Fruit fly (Drosophila melanogaster) whole organism, prepupa: ENCODE data around the gene CG12017.

ENCODE experiments used
- Blimp-1 ChIP-seq: fragments of 200-800 bp; sonication (Bioruptor generic); optimal IDR thresholded peaks from 3 replicates; lab custom pipeline; 2017; ENCODE audit warnings: missing biosample characterization, missing genetic modification characterization, mild to moderate bottlenecking, moderate library complexity, missing genetic modification reagents
- CG10631 ChIP-seq: fragments of 200-800 bp; sonication (Bioruptor generic); optimal IDR thresholded peaks from 2 replicates; lab custom pipeline; 2016; ENCODE audit warnings: missing biosample characterization, missing genetic modification characterization
- CG10669 ChIP-seq: fragments of 200-800 bp; sonication (Bioruptor generic); optimal IDR thresholded peaks from 3 replicates; lab custom pipeline; 2018; ENCODE audit warnings: missing biosample characterization, mild to moderate bottlenecking, missing genetic modification characterization, moderate library complexity
- CG11294 ChIP-seq: fragments of 200-800 bp; sonication (Bioruptor generic); IDR thresholded peaks from 2 replicates; pipeline ENCODE4 v1.3.6; 2022; ENCODE audit warnings: missing biosample characterization, missing genetic modification characterization
- CG11762 ChIP-seq: fragments of 200-800 bp; sonication (Bioruptor generic); optimal IDR thresholded peaks from 3 replicates; lab custom pipeline; 2016; ENCODE audit warnings: missing biosample characterization, missing genetic modification characterization; ENCODE audit not compliant: insufficient read depth
- CG16779 ChIP-seq: fragments of 200-800 bp; sonication (Bioruptor generic); optimal IDR thresholded peaks from 3 replicates; lab custom pipeline; 2017; ENCODE audit warnings: missing biosample characterization, mild to moderate bottlenecking, missing genetic modification characterization
- CG31627 ChIP-seq: fragments of 200-800 bp; sonication (Bioruptor generic); optimal IDR thresholded peaks from 3 replicates; lab custom pipeline; 2016; ENCODE audit warnings: missing biosample characterization, missing genetic modification characterization
- CG32006 ChIP-seq: fragments of 200-800 bp; sonication (Bioruptor generic); optimal IDR thresholded peaks from 3 replicates; lab custom pipeline; 2017; ENCODE audit warnings: missing biosample characterization, mild to moderate bottlenecking, missing genetic modification characterization
- CG34406 ChIP-seq: fragments of 200-800 bp; sonication (Bioruptor generic); optimal IDR thresholded peaks from 3 replicates; lab custom pipeline; 2016; ENCODE audit warnings: missing biosample characterization, missing genetic modification characterization
- CG4318 ChIP-seq: fragments of 200-800 bp; sonication (Bioruptor generic); optimal IDR thresholded peaks from 3 replicates; lab custom pipeline; 2017; ENCODE audit warnings: missing biosample characterization, mild to moderate bottlenecking, missing genetic modification characterization
- CG6276 ChIP-seq: fragments of 200-800 bp; sonication (Bioruptor generic); optimal IDR thresholded peaks from 2 replicates; lab custom pipeline; 2017; ENCODE audit warnings: missing biosample characterization, mild to moderate bottlenecking, missing genetic modification characterization
- CG6792 ChIP-seq: fragments of 200-800 bp; sonication (Bioruptor generic); optimal IDR thresholded peaks from 3 replicates; lab custom pipeline; 2016; ENCODE audit warnings: missing biosample characterization, missing genetic modification characterization
- CG7368 ChIP-seq: fragments of 200-800 bp; sonication (Bioruptor generic); optimal IDR thresholded peaks from 3 replicates; lab custom pipeline; 2016; ENCODE audit warnings: missing biosample characterization, missing genetic modification characterization
- CG8119 ChIP-seq: fragments of 200-800 bp; sonication (Bioruptor generic); IDR thresholded peaks from 3 replicates; pipeline ENCODE4 v1.3.6; 2022; ENCODE audit warnings: missing biosample characterization, missing genetic modification characterization
- CG8319 ChIP-seq: fragments of 200-800 bp; sonication (Bioruptor generic); optimal IDR thresholded peaks from 3 replicates; lab custom pipeline; 2016; ENCODE audit warnings: missing biosample characterization, missing genetic modification characterization
- CG9139 ChIP-seq: fragments of 200-800 bp; sonication (Bioruptor generic); optimal IDR thresholded peaks from 3 replicates; lab custom pipeline; 2017; ENCODE audit warnings: missing biosample characterization, mild to moderate bottlenecking, missing genetic modification characterization
- Eip75B ChIP-seq: fragments of 200-800 bp; sonication (Bioruptor generic); optimal IDR thresholded peaks from 3 replicates; lab custom pipeline; 2016; ENCODE audit warnings: missing biosample characterization, missing genetic modification characterization
- Eip78C ChIP-seq: fragments of 200-800 bp; sonication (Bioruptor generic); peaks from one replicate; lab custom pipeline; 2016; ENCODE audit warnings: missing biosample characterization, missing genetic modification characterization
- Eip93F ChIP-seq: fragments of 200-800 bp; sonication (Bioruptor generic); optimal IDR thresholded peaks from 2 replicates; lab custom pipeline; 2016; ENCODE audit warnings: missing biosample characterization, mild to moderate bottlenecking, missing genetic modification characterization
- Ets21C ChIP-seq: fragments of 200-800 bp; sonication (Bioruptor generic); optimal IDR thresholded peaks from 3 replicates; lab custom pipeline; 2016; ENCODE audit warnings: missing biosample characterization, missing genetic modification characterization
- Gug ChIP-seq: fragments of 200-800 bp; sonication (Bioruptor generic); IDR thresholded peaks from 2 replicates; pipeline ENCODE4 v1.3.6; 2022; ENCODE audit warnings: missing biosample characterization, missing genetic modification characterization
- Hr38 ChIP-seq: sonication (Bioruptor generic); optimal IDR thresholded peaks from 2 replicates; lab custom pipeline; 2016; ENCODE audit warnings: missing biosample characterization, missing genetic modification characterization
- Hr39 ChIP-seq: fragments of 200-800 bp; sonication (Bioruptor generic); optimal IDR thresholded peaks from 2 replicates; lab custom pipeline; 2016; ENCODE audit warnings: missing biosample characterization, missing genetic modification characterization
- Hr4 ChIP-seq: fragments of 200-800 bp; sonication (Bioruptor generic); optimal IDR thresholded peaks from 3 replicates; lab custom pipeline; 2016; ENCODE audit warnings: missing biosample characterization, missing genetic modification characterization
- Lpt ChIP-seq: fragments of 200-800 bp; sonication (Bioruptor generic); optimal IDR thresholded peaks from 3 replicates; lab custom pipeline; 2016; ENCODE audit warnings: missing biosample characterization, missing genetic modification characterization
- Met ChIP-seq: fragments of 200-800 bp; sonication (Bioruptor generic); optimal IDR thresholded peaks from 3 replicates; lab custom pipeline; 2016; ENCODE audit warnings: missing biosample characterization, missing genetic modification characterization
- Sox102F ChIP-seq: fragments of 200-800 bp; sonication (Bioruptor generic); optimal IDR thresholded peaks from 2 replicates; lab custom pipeline; 2016; ENCODE audit warnings: missing biosample characterization, mild to moderate bottlenecking, missing genetic modification characterization
- Sox14 ChIP-seq: fragments of 200-800 bp; sonication (Bioruptor generic); optimal IDR thresholded peaks from 3 replicates; lab custom pipeline; 2016; ENCODE audit warnings: missing biosample characterization, missing genetic modification characterization
- Sox15 ChIP-seq: fragments of 200-800 bp; sonication (Bioruptor generic); optimal IDR thresholded peaks from 3 replicates; lab custom pipeline; 2016; ENCODE audit warnings: missing biosample characterization, missing genetic modification characterization
- acj6 ChIP-seq: fragments of 200-800 bp; sonication (Bioruptor generic); optimal IDR thresholded peaks from 3 replicates; lab custom pipeline; 2016; ENCODE audit warnings: missing biosample characterization, missing genetic modification characterization
- dac ChIP-seq: fragments of 200-800 bp; sonication (Bioruptor generic); optimal IDR thresholded peaks from 2 replicates; lab custom pipeline; 2017; ENCODE audit warnings: missing biosample characterization, mild to moderate bottlenecking, missing genetic modification characterization
- dsx ChIP-seq: fragments of 200-800 bp; optimal IDR thresholded peaks from 3 replicates; lab custom pipeline; 2019; ENCODE audit warnings: missing biosample characterization, mild to moderate bottlenecking, missing genetic modification characterization, moderate library complexity; ENCODE audit not compliant: poor library complexity, severe bottlenecking
- esn ChIP-seq: fragments of 200-800 bp; sonication (Bioruptor generic); optimal IDR thresholded peaks from 2 replicates; lab custom pipeline; 2016; ENCODE audit warnings: missing biosample characterization, mild to moderate bottlenecking, missing genetic modification characterization, moderate library complexity
- fd59A ChIP-seq: fragments of 200-800 bp; sonication (Bioruptor generic); optimal IDR thresholded peaks from 2 replicates; lab custom pipeline; 2017; ENCODE audit warnings: missing biosample characterization, mild to moderate bottlenecking, missing genetic modification characterization, missing genetic modification reagents
- fkh ChIP-seq: fragments of 200-800 bp; sonication (Bioruptor generic); optimal IDR thresholded peaks from 3 replicates; lab custom pipeline; 2017; ENCODE audit warnings: missing biosample characterization, mild to moderate bottlenecking, missing genetic modification characterization, moderate library complexity
- lz ChIP-seq: fragments of 200-800 bp; sonication (Bioruptor generic); optimal IDR thresholded peaks from 3 replicates; lab custom pipeline; 2016; ENCODE audit warnings: missing biosample characterization, missing genetic modification characterization
- net ChIP-seq: fragments of 200-800 bp; sonication (Bioruptor generic); optimal IDR thresholded peaks from 3 replicates; lab custom pipeline; 2016; ENCODE audit warnings: missing biosample characterization, missing genetic modification characterization
- pdm3 ChIP-seq: fragments of 200-800 bp; sonication (Bioruptor generic); optimal IDR thresholded peaks from 3 replicates; lab custom pipeline; 2016; ENCODE audit warnings: missing biosample characterization, missing genetic modification characterization
- salr ChIP-seq, 2 experiments: fragments of 200-800 bp; sonication (Bioruptor generic); optimal IDR thresholded peaks; 3 replicates each; lab custom pipeline; 2016 to 2018; ENCODE audit warnings: missing biosample characterization in 2 of 2, missing genetic modification characterization in 2 of 2, mild to moderate bottlenecking in 1 of 2
- spab ChIP-seq: fragments of 200-800 bp; sonication (Bioruptor generic); optimal IDR thresholded peaks from 2 replicates; lab custom pipeline; 2017; ENCODE audit warnings: missing biosample characterization, mild to moderate bottlenecking, missing genetic modification characterization, missing genetic modification reagents
- ss ChIP-seq, 2 experiments: fragments of 200-800 bp; sonication (Bioruptor generic); optimal IDR thresholded peaks; 2 replicates in 1 of 2; 3 replicates in 1 of 2; lab custom pipeline; 2017 to 2018; ENCODE audit warnings: mild to moderate bottlenecking in 2 of 2, missing biosample characterization in 2 of 2, missing genetic modification characterization in 2 of 2, moderate library complexity in 1 of 2
- svp ChIP-seq: fragments of 200-800 bp; sonication (Bioruptor generic); peaks from one replicate; lab custom pipeline; 2016; ENCODE audit warnings: missing biosample characterization, missing genetic modification characterization
- topi ChIP-seq: fragments of 200-800 bp; sonication (Bioruptor generic); optimal IDR thresholded peaks from 3 replicates; lab custom pipeline; 2016; ENCODE audit warnings: missing biosample characterization, missing genetic modification characterization
- vri ChIP-seq: fragments of 200-800 bp; sonication (Bioruptor generic); optimal IDR thresholded peaks from 3 replicates; lab custom pipeline; 2016; ENCODE audit warnings: missing biosample characterization, mild to moderate bottlenecking, missing genetic modification characterization

The CG12017 gene

dm6 chr3L:3246378-3247129 lies 33.5 kb upstream of the CG12017 start (continued):
- TF ChIP-seq CG6792 (peak; percentile 87), CG11762 (peak; percentile 95), CG8119 (GFP tag; lab: Robert Waterston, UW) (peak; percentile 95), CG8319 (GFP tag; lab: Kevin White, UChicago) (peak; percentile 87), CG4318 (peak; percentile 6), Met (GFP tag; lab: Kevin White, UChicago) (peak; percentile 90), Hr4 (GFP tag; lab: Kevin White, UChicago) (peak; percentile 42), lz (peak; percentile 86), CG6276 (GFP tag; lab: Kevin White, UChicago) (peak; percentile 94), Eip93F (GFP tag; lab: Kevin White, UChicago) (peak; percentile 98), CG11294 (GFP tag; lab: Robert Waterston, UW) (peak; percentile 66), Blimp-1 (peak; percentile 94), pdm3 (GFP tag; lab: Kevin White, UChicago) (peak; percentile 78), esn (GFP tag; lab: Kevin White, UChicago) (peak; percentile 90), Sox14 (GFP tag; lab: Kevin White, UChicago) (peak; percentile 63), CG16779 (peak; percentile 99)

dm6 chr3L:3247130-3248065 lies 32.6 kb upstream of the CG12017 start, which contains the start of gene CG43389:
TSS of gene CG43389 (plus strand) at chr3L:3248015.
- TF ChIP-seq acj6 (GFP tag; lab: Kevin White, UChicago) (peak; percentile 97), Gug (GFP tag; lab: Robert Waterston, UW) (peak; percentile 58), Hr4 (GFP tag; lab: Kevin White, UChicago) (peak; percentile 78), CG34406 (GFP tag; lab: Kevin White, UChicago) (peak; percentile 97), Hr39 (GFP tag; lab: Kevin White, UChicago) (peak; percentile 98), Sox14 (GFP tag; lab: Kevin White, UChicago) (peak; percentile 98), Hr38 (GFP tag; lab: Kevin White, UChicago) (no peak), Lpt (GFP tag; lab: Kevin White, UChicago) (peak; percentile 81), Sox102F (GFP tag; lab: Kevin White, UChicago) (peak; percentile 99), Eip75B (GFP tag; lab: Kevin White, UChicago) (peak; percentile 89), CG7368 (GFP tag; lab: Kevin White, UChicago) (peak; percentile 65), CG8119 (GFP tag; lab: Robert Waterston, UW) (peak; percentile 87), svp (GFP tag; lab: Kevin White, UChicago) (peak; percentile 99), Eip78C (GFP tag; lab: Kevin White, UChicago) (peak; percentile 98), ss (GFP tag; optimal IDR thresholded peaks at IDR 0.05; lab: Kevin White, UChicago) (peak; percentile 93 to 95), Ets21C (GFP tag; lab: Kevin White, UChicago) (peak; percentile 96), topi (GFP tag; lab: Kevin White, UChicago) (peak; percentile 96), Blimp-1 (peak; percentile 87), salr (GFP tag; optimal IDR thresholded peaks at IDR 0.05; lab: Kevin White, UChicago) (peak; percentile 74 to 91), esn (GFP tag; lab: Kevin White, UChicago) (peak; percentile 99), CG16779 (peak; percentile 42), fkh (GFP tag; lab: Kevin White, UChicago) (no peak), spab (peak; percentile 81), Sox15 (GFP tag; lab: Kevin White, UChicago) (peak; percentile 96), net (peak; percentile 90), CG11294 (GFP tag; lab: Robert Waterston, UW) (no peak), CG31627 (peak; percentile 99), CG10631 (GFP tag; lab: Kevin White, UChicago) (peak; percentile 92), CG9139 (GFP tag; lab: Kevin White, UChicago) (peak; percentile 80), fd59A (GFP tag; lab: Kevin White, UChicago) (peak; percentile 92), Met (GFP tag; lab: Kevin White, UChicago) (peak; percentile 98), dac (GFP tag; lab: Kevin White, UChicago) (peak; percentile 40), CG8319 (GFP tag; lab: Kevin White, UChicago) (peak; percentile 89), vri (peak; percentile 99), dsx (GFP tag; lab: Kevin White, UChicago) (peak; percentile 86), CG32006 (GFP tag; lab: Kevin White, UChicago) (peak; percentile 83), lz (peak; percentile 98), CG10669 (GFP tag; lab: Kevin White, UChicago) (peak; percentile 87), Eip93F (GFP tag; lab: Kevin White, UChicago) (peak; percentile 97), CG4318 (peak; percentile 69)
